Fruit fly (Drosophila melanogaster): ENCODE results near the gene CAH8.

- TF ChIP-seq Snoo (tag; optimal IDR thresholded peaks at IDR 0.05) (no peak), CG17806 (tag; optimal IDR thresholded peaks at IDR 0.05) (no peak), CG8159 (tag; optimal IDR thresholded peaks at IDR 0.05) (no peak), D1 (tag; optimal IDR thresholded peaks at IDR 0.05) (no peak), CG8301 (tag; optimal IDR thresholded peaks at IDR 0.05) (no peak), EcR (GFP tag; optimal IDR thresholded peaks at IDR 0.05) (no peak), Ets98B (GFP tag; IDR thresholded peaks at IDR 0.05) (no peak), Pif1B (GFP tag; optimal IDR thresholded peaks at IDR 0.05) (no peak), CG15710 (tag; optimal IDR thresholded peaks at IDR 0.05) (no peak)
These were observed 46.5 kb upstream of the CAH8 start, which contains the start of gene CG13847 for dm6 chr3R:22436050-22436449.

Data from whole organism, pupa.